Worm (Caenorhabditis elegans) whole organism, dauer: ENCODE measurements around the gene dph-3.

Experiments used
- unc-62 ChIP-seq: sonication (generic microtip); optimal IDR thresholded peaks from 2 replicates; lab custom pipeline; 2017; ENCODE audit warnings: missing biosample characterization, missing genetic modification reagents, missing genetic modification characterization

dph-3 gene

DNA sequence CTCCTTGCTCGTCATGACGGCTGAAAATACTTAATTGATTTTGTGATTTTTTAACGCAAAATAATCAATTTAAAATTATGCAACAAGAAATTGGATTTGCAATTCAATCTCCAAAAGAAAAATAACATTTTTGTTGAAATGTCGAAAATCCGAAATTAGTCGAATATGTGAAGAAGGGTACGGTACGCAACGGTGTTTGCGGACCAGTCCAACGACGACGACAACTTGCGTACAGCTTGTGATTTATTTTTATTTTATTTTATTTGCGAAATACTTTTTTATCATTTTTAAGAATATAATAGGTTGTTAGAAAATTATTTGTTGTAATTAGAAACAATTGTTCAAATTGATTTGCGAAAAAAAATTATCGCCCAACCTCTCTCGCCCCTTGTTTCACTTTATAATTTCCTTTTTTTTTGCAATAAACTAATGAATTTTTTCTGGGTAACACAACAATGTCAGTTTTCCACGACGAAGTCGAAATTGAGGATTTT, at the start of gene dph-3, which contains the start of gene dcaf-1:
Gene dph-3 (plus strand): TSS at position 444 of the 494 bp plus-strand sequence.
Gene dcaf-1 (minus strand): TSS at position 20 of the 494 bp plus-strand sequence.
- TF ChIP-seq unc-62 (GFP tag; lab: Kevin White, UChicago): no peak

- no peak for TF ChIP-seq unc-62 (GFP tag; lab: Kevin White, UChicago)
Observed at ce11 chrIV:9657753-9658152, 49.2 kb upstream of the dph-3 start, which contains the start of gene acc-1. Gene acc-1 (plus strand): TSS chrIV:9658053.

DNA sequence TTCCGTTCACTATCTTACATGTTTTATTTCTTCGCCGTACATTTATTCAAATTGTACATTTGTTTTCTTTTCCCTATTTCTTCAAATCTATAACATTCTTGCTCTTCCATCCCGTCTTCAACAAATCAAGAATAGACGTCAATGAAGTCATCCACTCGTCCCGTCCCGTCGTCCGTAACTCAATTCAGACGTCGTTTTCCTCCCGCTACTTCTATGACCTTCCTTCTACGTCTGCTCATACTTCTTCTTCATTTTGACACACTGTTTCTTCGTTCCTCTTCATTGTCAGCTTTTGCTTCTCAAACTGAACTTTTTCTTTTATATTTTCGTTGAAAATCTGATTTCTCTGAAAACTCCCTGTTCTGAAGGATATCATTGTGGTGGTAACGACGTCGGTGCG, 46.9 kb upstream of the dph-3 start:
- no peak for TF ChIP-seq unc-62 (GFP tag; lab: Kevin White, UChicago)

ce11 chrIV:9667084-9667483, 39.9 kb upstream of the dph-3 start:
- no peak for TF ChIP-seq unc-62 (GFP tag; lab: Kevin White, UChicago)

ce11 chrIV:9668103-9668672, 38.8 kb upstream of the dph-3 start:
- TF ChIP-seq unc-62 (GFP tag; lab: Kevin White, UChicago): no peak

DNA sequence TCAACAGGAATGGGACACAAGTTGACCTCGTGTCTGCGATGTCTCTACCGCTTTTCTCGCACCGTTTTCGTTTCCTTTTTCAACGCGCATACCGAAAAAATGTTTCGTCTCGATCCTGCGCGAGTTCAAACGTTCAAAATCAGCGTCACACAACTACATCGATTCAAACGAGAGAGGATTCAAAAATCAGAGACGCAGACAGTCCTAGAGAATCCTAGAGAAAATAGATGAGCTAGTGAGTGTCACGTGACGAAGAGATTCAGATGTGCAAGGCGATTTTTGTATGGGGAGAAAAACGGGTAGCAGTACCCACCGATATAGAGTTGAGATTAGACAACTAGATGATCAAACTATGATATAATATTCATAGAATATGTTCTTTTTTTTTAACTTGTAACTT, 37.0 kb upstream of the dph-3 start:
- TF ChIP-seq unc-62 (GFP tag; lab: Kevin White, UChicago): no peak

DNA sequence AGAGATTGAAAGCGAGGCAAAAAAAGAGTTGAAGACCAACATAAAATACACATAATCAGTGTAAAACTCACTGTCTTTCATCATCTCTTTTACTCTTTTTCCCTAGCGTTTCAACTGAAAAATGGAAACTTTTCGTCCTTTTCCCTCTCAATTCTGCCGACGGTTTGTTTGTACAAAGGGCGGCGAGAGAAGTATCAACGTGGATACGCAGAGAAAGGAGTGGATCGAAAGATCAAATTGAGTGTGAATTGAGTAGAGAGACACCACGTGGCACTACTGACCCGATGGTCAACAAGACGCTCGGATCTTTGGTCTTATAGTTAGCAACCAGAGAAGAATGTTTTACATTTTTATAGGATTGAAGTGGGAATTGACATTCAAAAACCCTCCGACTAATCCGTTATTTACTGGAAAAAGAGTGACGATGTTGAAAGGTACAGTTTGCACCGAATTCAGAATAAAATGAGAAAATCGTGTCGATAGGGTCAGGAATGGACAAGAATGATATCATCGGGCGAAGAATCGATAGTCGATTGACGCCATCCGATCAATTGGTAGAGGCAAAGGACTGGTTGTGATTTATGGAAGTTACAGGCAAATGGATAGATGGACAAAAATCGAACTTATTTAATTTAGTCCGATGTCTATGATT, 35.8 kb upstream of the dph-3 start:
- no peak for TF ChIP-seq unc-62 (GFP tag; lab: Kevin White, UChicago)

- no peak for TF ChIP-seq unc-62 (GFP tag; lab: Kevin White, UChicago)
Observed at ce11 chrIV:9672434-9672833, 34.5 kb upstream of the dph-3 start.

DNA sequence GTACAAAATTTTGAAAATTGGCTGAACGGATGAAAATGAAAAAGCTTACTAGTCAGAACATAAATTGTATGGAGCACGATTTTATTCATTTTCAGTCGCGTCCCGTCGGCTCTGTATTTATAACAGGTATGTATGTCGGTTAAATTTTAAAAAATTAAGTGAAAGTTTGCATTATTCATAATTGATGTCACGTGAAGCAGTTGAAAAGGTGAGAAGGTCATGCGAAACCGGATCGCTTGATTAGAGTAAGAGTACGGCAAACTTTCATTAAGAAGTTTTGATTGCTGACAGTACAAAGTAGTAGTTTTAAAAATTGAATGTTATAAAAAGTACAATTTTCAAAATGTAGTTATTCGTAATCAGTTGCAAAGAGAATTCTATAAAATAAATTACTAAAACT, 33.7 kb upstream of the dph-3 start:
- TF ChIP-seq unc-62 (GFP tag; lab: Kevin White, UChicago): no peak

DNA sequence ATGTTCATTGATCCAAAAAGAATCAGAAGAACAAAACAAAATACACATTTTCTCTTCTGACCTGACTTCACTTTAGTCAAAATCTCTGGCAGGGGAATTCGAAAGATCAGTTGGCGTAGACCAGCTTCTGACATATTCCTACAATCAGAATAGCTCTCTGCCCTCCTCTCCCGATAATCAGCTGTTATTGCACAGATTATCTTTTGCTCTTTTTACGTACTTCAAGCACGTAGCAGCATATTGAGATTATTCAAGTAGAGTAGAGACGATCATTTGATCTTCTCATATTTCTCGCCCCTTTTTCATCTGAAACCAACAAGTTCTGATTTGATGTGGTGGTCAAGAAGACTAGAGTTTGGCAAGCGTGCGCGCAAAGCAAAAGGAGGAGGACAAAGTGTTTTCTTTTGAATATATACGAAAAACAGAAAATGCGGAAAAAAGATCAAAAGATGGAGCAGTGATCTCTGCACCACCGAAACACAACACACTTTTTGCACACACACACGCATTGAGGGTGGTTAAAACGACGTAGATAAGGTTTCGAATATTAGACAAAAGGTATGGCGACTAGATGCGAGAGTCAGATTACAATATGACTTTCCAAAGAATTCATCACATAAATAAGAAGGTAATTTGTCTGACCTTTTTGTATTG, 33.1 kb upstream of the dph-3 start:
- TF ChIP-seq unc-62 (GFP tag; lab: Kevin White, UChicago): no peak

ce11 chrIV:9675572-9675971, 31.4 kb upstream of the dph-3 start, which contains the start of gene nhr-34:
Gene nhr-34 (minus strand): TSS chrIV:9675672.
- TF ChIP-seq unc-62 (GFP tag; lab: Kevin White, UChicago): no peak

- TF ChIP-seq unc-62 (GFP tag; lab: Kevin White, UChicago): no peak
Observed at ce11 chrIV:9676535-9676934, 30.4 kb upstream of the dph-3 start.

ce11 chrIV:9677226-9677992, 29.5 kb upstream of the dph-3 start:
- TF ChIP-seq unc-62 (GFP tag; lab: Kevin White, UChicago): no peak

- no peak for TF ChIP-seq unc-62 (GFP tag; lab: Kevin White, UChicago)
Observed at ce11 chrIV:9678007-9678406, 28.9 kb upstream of the dph-3 start.

ce11 chrIV:9679296-9679695, 27.7 kb upstream of the dph-3 start:
- no peak for TF ChIP-seq unc-62 (GFP tag; lab: Kevin White, UChicago)

- TF ChIP-seq unc-62 (GFP tag; lab: Kevin White, UChicago): no peak
Observed at ce11 chrIV:9680841-9681240, 26.1 kb upstream of the dph-3 start, which contains the start of gene ins-8. Gene ins-8 (minus strand): TSS chrIV:9680941.
